Fruit fly (Drosophila melanogaster) whole organism, embryonic: ENCODE data around the gene CG11828.

Experiments used
- Adf1 ChIP-seq: fragments of 200-800 bp; sonication (Bioruptor generic); IDR thresholded peaks from 2 replicates; pipeline ENCODE4 v1.3.6; 2022; ENCODE audit warnings: missing biosample characterization, missing genetic modification characterization
- Blimp-1 ChIP-seq: fragments of 200-800 bp; sonication (Bioruptor generic); optimal IDR thresholded peaks from 3 replicates; lab custom pipeline; 2018; ENCODE audit warnings: missing biosample characterization, missing genetic modification characterization, mild to moderate bottlenecking, moderate library complexity, missing genetic modification reagents
- CG11085 ChIP-seq: fragments of 200-800 bp; sonication (Bioruptor generic); IDR thresholded peaks from 2 replicates; pipeline ENCODE4 v1.3.6; 2022; ENCODE audit warnings: missing biosample characterization, missing genetic modification characterization
- CG13775 ChIP-seq: fragments of 200-800 bp; sonication (Bioruptor generic); optimal IDR thresholded peaks from 3 replicates; lab custom pipeline; 2017; ENCODE audit warnings: missing biosample characterization, mild to moderate bottlenecking, missing genetic modification characterization
- CG15011 ChIP-seq: fragments of 200-800 bp; sonication (Bioruptor generic); optimal IDR thresholded peaks from 3 replicates; lab custom pipeline; 2018; ENCODE audit warnings: missing biosample characterization, mild to moderate bottlenecking, missing genetic modification characterization
- CG30403 ChIP-seq: fragments of 200-800 bp; sonication (Bioruptor generic); optimal IDR thresholded peaks from 3 replicates; lab custom pipeline; 2016; ENCODE audit warnings: missing biosample characterization, missing genetic modification characterization
- CG31365 ChIP-seq: fragments of 200-800 bp; sonication (Bioruptor generic); optimal IDR thresholded peaks from 2 replicates; lab custom pipeline; 2018; ENCODE audit warnings: missing biosample characterization, mild to moderate bottlenecking, missing genetic modification characterization
- CG31441 ChIP-seq: fragments of 200-800 bp; sonication (Bioruptor generic); IDR thresholded peaks from 2 replicates; pipeline ENCODE4 v1.3.6; 2022; ENCODE audit warnings: missing biosample characterization, missing genetic modification characterization
- CG34422 ChIP-seq: fragments of 200-800 bp; sonication (Bioruptor generic); IDR thresholded peaks from 3 replicates; pipeline ENCODE4 v1.3.6; 2022; ENCODE audit warnings: missing biosample characterization, missing genetic modification characterization
- CG4360 ChIP-seq: fragments of 200-800 bp; sonication (Bioruptor generic); IDR thresholded peaks from 2 replicates; pipeline ENCODE4 v1.3.6; 2022; ENCODE audit warnings: missing biosample characterization, missing genetic modification characterization
- CG4820 ChIP-seq: fragments of 200-800 bp; sonication (Bioruptor generic); optimal IDR thresholded peaks from 3 replicates; lab custom pipeline; 2016; ENCODE audit warnings: missing biosample characterization, missing genetic modification characterization
- CG5180 ChIP-seq: fragments of 200-800 bp; sonication (Bioruptor generic); optimal IDR thresholded peaks from 3 replicates; lab custom pipeline; 2017; ENCODE audit warnings: missing biosample characterization, missing genetic modification characterization, mild to moderate bottlenecking, moderate library complexity, missing genetic modification reagents
- CG6791 ChIP-seq: fragments of 200-800 bp; sonication (Bioruptor generic); IDR thresholded peaks from 3 replicates; pipeline ENCODE4 v1.3.6; 2022; ENCODE audit warnings: missing biosample characterization, missing genetic modification characterization; ENCODE audit not compliant: partially characterized antibody
- CG6854 ChIP-seq: fragments of 200-800 bp; sonication (Bioruptor generic); optimal IDR thresholded peaks from 3 replicates; lab custom pipeline; 2017; ENCODE audit warnings: missing biosample characterization, mild to moderate bottlenecking, missing genetic modification characterization
- CG9215 ChIP-seq: fragments of 200-800 bp; sonication (Bioruptor generic); IDR thresholded peaks from 2 replicates; pipeline ENCODE4 v1.3.6; 2022; ENCODE audit warnings: missing biosample characterization, missing genetic modification characterization
- CHES-1-like ChIP-seq: fragments of 200-800 bp; sonication (Bioruptor generic); optimal IDR thresholded peaks from 2 replicates; lab custom pipeline; 2016; ENCODE audit warnings: missing biosample characterization, missing genetic modification characterization
- Ets65A ChIP-seq: fragments of 200-800 bp; sonication (Bioruptor generic); peaks from one replicate; lab custom pipeline; 2016; ENCODE audit warnings: missing biosample characterization, missing genetic modification characterization
- Fer2 ChIP-seq: fragments of 200-800 bp; sonication (Bioruptor generic); optimal IDR thresholded peaks from 2 replicates; lab custom pipeline; 2018; ENCODE audit warnings: missing biosample characterization, mild to moderate bottlenecking, missing genetic modification characterization, moderate library complexity
- Hr51 ChIP-seq, 2 experiments: fragments of 200-800 bp; sonication (Bioruptor generic); optimal IDR thresholded peaks; 2 replicates in 1 of 2; 3 replicates in 1 of 2; lab custom pipeline; 2016 to 2018; ENCODE audit warnings: missing biosample characterization in 2 of 2, missing genetic modification characterization in 2 of 2, mild to moderate bottlenecking in 1 of 2, moderate library complexity in 1 of 2
- Hr78 ChIP-seq, 2 experiments: fragments of 200-800 bp in 1 of 2; fragments of >200 bp in 1 of 2; sonication (Bioruptor generic) in 1 of 2; optimal IDR thresholded peaks; 2 replicates each; lab custom pipeline; 2017 to 2019; ENCODE audit warnings: missing biosample characterization in 2 of 2, missing genetic modification characterization in 2 of 2, mild to moderate bottlenecking in 1 of 2, moderate library complexity in 1 of 2
- Mad ChIP-seq: fragments of 200-800 bp; sonication (Bioruptor generic); optimal IDR thresholded peaks from 2 replicates; lab custom pipeline; 2016; ENCODE audit warnings: missing biosample characterization, missing genetic modification characterization
- Nf-YA ChIP-seq: fragments of 200-800 bp; sonication (Bioruptor generic); IDR thresholded peaks from 2 replicates; pipeline ENCODE4 v1.3.6; 2022; ENCODE audit warnings: missing biosample characterization, missing genetic modification characterization
- Sox100B ChIP-seq: fragments of 200-800 bp; sonication (Bioruptor generic); optimal IDR thresholded peaks from 3 replicates; lab custom pipeline; 2018; ENCODE audit warnings: missing biosample characterization, mild to moderate bottlenecking, missing genetic modification characterization
- YL-1 ChIP-seq: fragments of 200-800 bp; sonication (Bioruptor generic); optimal IDR thresholded peaks from 3 replicates; lab custom pipeline; 2017; ENCODE audit warnings: missing biosample characterization, mild to moderate bottlenecking, missing genetic modification characterization
- ap ChIP-seq: fragments of 200-800 bp; sonication (Bioruptor generic); IDR thresholded peaks from 2 replicates; pipeline ENCODE4 v1.3.6; 2022; ENCODE audit warnings: missing biosample characterization, missing genetic modification characterization
- bowl ChIP-seq: fragments of 200-800 bp; sonication (Bioruptor generic); IDR thresholded peaks from 2 replicates; pipeline ENCODE4 v1.3.6; 2022; ENCODE audit warnings: missing biosample characterization, missing genetic modification characterization
- chinmo ChIP-seq: fragments of 200-800 bp; sonication (Bioruptor generic); IDR thresholded peaks from 4 replicates; pipeline ENCODE4 v1.3.6; 2022; ENCODE audit warnings: missing biosample characterization, missing genetic modification characterization; ENCODE audit not compliant: partially characterized antibody
- ci ChIP-seq: fragments of 200-800 bp; sonication (Bioruptor generic); IDR thresholded peaks from 3 replicates; pipeline ENCODE4 v1.3.6; 2022; ENCODE audit warnings: missing biosample characterization, missing genetic modification characterization
- eyg ChIP-seq: fragments of 200-800 bp; sonication (Bioruptor generic); optimal IDR thresholded peaks from 3 replicates; lab custom pipeline; 2016; ENCODE audit warnings: missing biosample characterization, missing genetic modification characterization
- fru ChIP-seq: fragments of >200 bp; optimal IDR thresholded peaks from 2 replicates; lab custom pipeline; 2017
- ftz-f1 ChIP-seq: fragments of 200-800 bp; sonication (Bioruptor generic); optimal IDR thresholded peaks from 2 replicates; lab custom pipeline; 2016; ENCODE audit warnings: missing biosample characterization, missing genetic modification characterization
- gt ChIP-seq: fragments of 200-800 bp; sonication (Bioruptor generic); IDR thresholded peaks from 2 replicates; pipeline ENCODE4 v1.3.6; 2022; ENCODE audit warnings: missing biosample characterization, missing genetic modification characterization
- jigr1 ChIP-seq: fragments of 200-800 bp; sonication (Bioruptor generic); IDR thresholded peaks from 3 replicates; pipeline ENCODE4 v1.3.6; 2022; ENCODE audit warnings: missing biosample characterization, missing genetic modification characterization
- mirr ChIP-seq: fragments of 200-800 bp; sonication (Bioruptor generic); optimal IDR thresholded peaks from 3 replicates; lab custom pipeline; 2018; ENCODE audit warnings: missing biosample characterization, mild to moderate bottlenecking, missing genetic modification characterization
- nom ChIP-seq: fragments of 200-800 bp; sonication (Bioruptor generic); optimal IDR thresholded peaks from 2 replicates; lab custom pipeline; 2017; ENCODE audit warnings: missing biosample characterization, missing genetic modification characterization, mild to moderate bottlenecking, moderate library complexity, missing genetic modification reagents
- pnt ChIP-seq: fragments of 200-800 bp; sonication (Bioruptor generic); optimal IDR thresholded peaks from 3 replicates; lab custom pipeline; 2016; ENCODE audit warnings: missing biosample characterization, missing genetic modification characterization
- ro ChIP-seq: fragments of 200-800 bp; sonication (Bioruptor generic); IDR thresholded peaks from 2 replicates; pipeline ENCODE4 v1.3.6; 2022; ENCODE audit warnings: missing biosample characterization, missing genetic modification characterization
- salm ChIP-seq: fragments of 200-800 bp; sonication (Bioruptor generic); optimal IDR thresholded peaks from 2 replicates; lab custom pipeline; 2018; ENCODE audit warnings: missing biosample characterization, mild to moderate bottlenecking, missing genetic modification characterization
- sc ChIP-seq, 3 experiments: fragments of >200 bp in 2 of 3; fragments of 200-800 bp in 1 of 3; sonication (Bioruptor generic) in 1 of 3; optimal IDR thresholded peaks; 2 replicates in 2 of 3; 3 replicates in 1 of 3; lab custom pipeline; 2017; ENCODE audit warnings: mild to moderate bottlenecking in 1 of 3, missing biosample characterization in 1 of 3, missing genetic modification characterization in 1 of 3, missing genetic modification reagents in 1 of 3
- sd ChIP-seq: fragments of 200-800 bp; sonication (Bioruptor generic); optimal IDR thresholded peaks from 3 replicates; lab custom pipeline; 2018; ENCODE audit warnings: missing biosample characterization, mild to moderate bottlenecking, missing genetic modification characterization, moderate library complexity
- sim ChIP-seq: fragments of 200-800 bp; sonication (Bioruptor generic); IDR thresholded peaks from 2 replicates; pipeline ENCODE4 v1.3.6; 2022; ENCODE audit warnings: missing biosample characterization, missing genetic modification characterization
- ttk ChIP-seq: fragments of 200-800 bp; sonication (Bioruptor generic); IDR thresholded peaks from 2 replicates; pipeline ENCODE4 v2.1.2; 2022; ENCODE audit warnings: missing biosample characterization, missing genetic modification characterization

Gene CG11828

dm6 chr3R:28891513-28892097, 31.2 kb upstream of the CG11828 start (continued):
- no peak for TF ChIP-seq mirr (GFP tag; lab: Kevin White, UChicago)
- no peak for TF ChIP-seq YL-1 (GFP tag; lab: Kevin White, UChicago)
- TF ChIP-seq CG4820 (GFP tag; lab: Kevin White, UChicago), result no peak
- no peak for TF ChIP-seq sc (optimal IDR thresholded peaks at IDR 0.05; lab: Kevin White, UChicago)
- no peak for TF ChIP-seq sc (GFP tag; optimal IDR thresholded peaks at IDR 0.05; lab: Kevin White, UChicago)
- no peak for TF ChIP-seq sim (GFP tag; lab: Robert Waterston, UW)
- TF ChIP-seq Blimp-1, result no peak
- TF ChIP-seq pnt, result no peak
- no peak for TF ChIP-seq gt (GFP tag; lab: Robert Waterston, UW)

- no peak for TF ChIP-seq CG31441
- TF ChIP-seq Sox100B (GFP tag; lab: Kevin White, UChicago), result no peak
- TF ChIP-seq Adf1, result 0 out of 2 replicates have a peak, but pooled peaks have one; percentile 15
- peak; percentile 13 for TF ChIP-seq nom (GFP tag; lab: Kevin White, UChicago)
- no peak for TF ChIP-seq CG11085 (GFP tag; lab: Robert Waterston, UW)
- peak; percentile 30 for TF ChIP-seq Ets65A (GFP tag; lab: Kevin White, UChicago)
- TF ChIP-seq CG31365 (tag; lab: Kevin White, UChicago), result no peak
- no peak for TF ChIP-seq CG34422 (GFP tag; lab: Robert Waterston, UW)
- TF ChIP-seq ci (GFP tag; lab: Robert Waterston, UW), result no peak
- 0 out of 4 replicates have a peak, but pooled peaks have one; percentile 35 for TF ChIP-seq chinmo (GFP tag; lab: Robert Waterston, UW)
- TF ChIP-seq Hr78 (GFP tag; optimal IDR thresholded peaks at IDR 0.05; lab: Kevin White, UChicago), result no peak
- TF ChIP-seq CG13775 (GFP tag; lab: Kevin White, UChicago), result no peak
- TF ChIP-seq ro, result no peak
- TF ChIP-seq ttk (GFP tag; lab: Robert Waterston, UW), result no peak
- no peak for TF ChIP-seq Nf-YA (GFP tag; lab: Robert Waterston, UW)
Measured at dm6 chr3R:28895014-28895413, 27.8 kb upstream of the CG11828 start.

DNA sequence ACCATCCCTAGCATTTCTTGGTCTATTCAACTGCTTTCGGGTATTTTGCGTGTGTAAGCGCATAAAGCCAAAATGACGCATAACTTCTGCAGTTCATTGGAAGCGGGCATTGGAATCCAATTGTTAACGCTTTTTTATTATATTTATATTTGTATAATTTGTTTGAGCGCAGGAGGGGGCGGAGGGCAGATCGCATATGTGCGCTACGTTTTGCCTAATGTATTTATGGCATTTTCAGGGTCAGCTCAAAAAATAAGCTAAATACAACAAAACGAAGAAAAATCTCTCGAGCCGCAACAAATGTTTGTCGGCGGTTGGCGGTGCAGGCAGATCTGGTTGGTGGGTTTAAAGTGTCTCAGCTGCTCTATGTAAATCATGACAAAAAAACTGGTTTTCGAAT, 25.0 kb upstream of the CG11828 start:
- TF ChIP-seq ftz-f1 (GFP tag; lab: Kevin White, UChicago) (peak; percentile 64), CG6791 (GFP tag; lab: Robert Waterston, UW) (no peak), CG4360 (GFP tag; lab: Robert Waterston, UW) (no peak), CG15011 (GFP tag; lab: Kevin White, UChicago) (no peak), jigr1 (GFP tag; lab: Robert Waterston, UW) (no peak), salm (tag; lab: Kevin White, UChicago) (peak; percentile 1), eyg (GFP tag; lab: Kevin White, UChicago) (no peak), Fer2 (tag; lab: Kevin White, UChicago) (no peak), Mad (no peak), CG5180 (GFP tag; lab: Kevin White, UChicago) (peak; percentile 5), fru (lab: Kevin White, UChicago) (no peak), ap (GFP tag; lab: Robert Waterston, UW) (no peak), CG9215 (no peak), bowl (GFP tag; lab: Robert Waterston, UW) (no peak), Hr51 (GFP tag; optimal IDR thresholded peaks at IDR 0.05; lab: Kevin White, UChicago) (no peak), CG6854 (no peak), sd (tag; lab: Kevin White, UChicago) (peak; percentile 54), CG30403 (no peak), chinmo (GFP tag; lab: Robert Waterston, UW) (peak; percentile 79; the same call in 2 of the 4 replicates), CHES-1-like (GFP tag; lab: Kevin White, UChicago) (no peak)
